Worm (Caenorhabditis elegans) whole organism, late embryonic: ENCODE measurements around the gene abi-1.

ENCODE experiments used
- ahr-1 ChIP-seq: sonication (generic microtip); optimal IDR thresholded peaks from 2 replicates; lab custom pipeline; 2016; ENCODE audit warnings: missing genetic modification characterization, missing compliant biosample characterization
- ama-1 ChIP-seq: fragments of 150-350 bp; optimal IDR thresholded peaks from 2 replicates; lab custom pipeline; 2014
- dve-1 ChIP-seq: sonication (generic microtip); optimal IDR thresholded peaks from 2 replicates; lab custom pipeline; 2017; ENCODE audit warnings: antibody characterized with exemption, mild to moderate bottlenecking, missing genetic modification characterization, missing compliant biosample characterization
- fkh-10 ChIP-seq: fragments of 150-350 bp; optimal IDR thresholded peaks from 2 replicates; lab custom pipeline; 2014; ENCODE audit warnings: missing biosample characterization, missing genetic modification reagents, missing genetic modification characterization
- hlh-30 ChIP-seq: sonication (generic microtip); optimal IDR thresholded peaks from 2 replicates; lab custom pipeline; 2017; ENCODE audit warnings: antibody characterized with exemption, missing genetic modification characterization, missing compliant biosample characterization; ENCODE audit not compliant: insufficient read depth
- lim-6 ChIP-seq: sonication (generic microtip); optimal IDR thresholded peaks from 2 replicates; lab custom pipeline; 2016; ENCODE audit warnings: missing genetic modification characterization, missing compliant biosample characterization
- nfya-1 ChIP-seq: sonication (generic microtip); optimal IDR thresholded peaks from 2 replicates; lab custom pipeline; 2017; ENCODE audit warnings: missing genetic modification characterization, mild to moderate bottlenecking, missing compliant biosample characterization, antibody characterized with exemption, moderate library complexity
- nhr-11 ChIP-seq: fragments of 150-350 bp; optimal IDR thresholded peaks from 2 replicates; lab custom pipeline; 2014; ENCODE audit warnings: missing biosample characterization, missing genetic modification characterization
- nhr-232 ChIP-seq: sonication (generic microtip); optimal IDR thresholded peaks from 2 replicates; lab custom pipeline; 2016; ENCODE audit warnings: missing genetic modification characterization, missing compliant biosample characterization
- npax-4 ChIP-seq: sonication (generic microtip); optimal IDR thresholded peaks from 2 replicates; lab custom pipeline; 2016; ENCODE audit warnings: missing genetic modification characterization, missing compliant biosample characterization
- pha-4 ChIP-seq: fragments of 150-350 bp; optimal IDR thresholded peaks from 2 replicates; lab custom pipeline; 2018; ENCODE audit warnings: missing biosample characterization, missing genetic modification reagents, missing genetic modification characterization
- tbx-7 ChIP-seq: sonication (generic microtip); optimal IDR thresholded peaks from 2 replicates; lab custom pipeline; 2016; ENCODE audit warnings: missing genotype, missing genetic modification characterization, missing compliant biosample characterization
- ztf-16 ChIP-seq: sonication (generic microtip); optimal IDR thresholded peaks from 2 replicates; lab custom pipeline; 2017; ENCODE audit warnings: missing genetic modification characterization, missing compliant biosample characterization

ce11 chrIII:5740666-5741065 is 48.1 kb upstream of the abi-1 start, which contains the start of gene B0244.16:
- no peak for TF ChIP-seq ztf-16 (tag; lab: Kevin White, UChicago)
- no peak for TF ChIP-seq hlh-30 (tag; lab: Kevin White, UChicago)
- TF ChIP-seq pha-4 = no peak
- TF ChIP-seq tbx-7 = no peak
- no peak for TF ChIP-seq lim-6 (tag; lab: Kevin White, UChicago)
- no peak for TF ChIP-seq ama-1 (lab: Kevin White, UChicago)
- TF ChIP-seq dve-1 = no peak
- TF ChIP-seq fkh-10 = no peak
- no peak for TF ChIP-seq nhr-232
- TF ChIP-seq nfya-1 (tag; lab: Kevin White, UChicago) = no peak
- TF ChIP-seq npax-4 (tag; lab: Kevin White, UChicago) = no peak
- TF ChIP-seq nhr-11 (tag; lab: Kevin White, UChicago) = no peak
- no peak for TF ChIP-seq ahr-1
